Fruit fly (Drosophila melanogaster) whole organism, embryonic: ENCODE results near the gene CG7766.
A peak's percentile ranks its signal among the peaks of the same experiment; 100 is the strongest.

ENCODE experiments used
- Abd-B ChIP-seq: fragments of 200-800 bp; sonication (Bioruptor generic); optimal IDR thresholded peaks from 2 replicates; lab custom pipeline; 2018; ENCODE audit warnings: missing biosample characterization, mild to moderate bottlenecking, missing genetic modification characterization, moderate library complexity
- CG10654 ChIP-seq: fragments of 200-800 bp; sonication (Bioruptor generic); optimal IDR thresholded peaks from 2 replicates; lab custom pipeline; 2016; ENCODE audit warnings: missing biosample characterization, missing genetic modification characterization
- CG11398 ChIP-seq: fragments of 200-800 bp; sonication (Bioruptor generic); optimal IDR thresholded peaks from 2 replicates; lab custom pipeline; 2016; ENCODE audit warnings: missing biosample characterization, missing genetic modification characterization
- CG11696 ChIP-seq: fragments of 200-800 bp; sonication (Bioruptor generic); IDR thresholded peaks from 2 replicates; pipeline ENCODE4 v1.3.6; 2022; ENCODE audit warnings: missing biosample characterization, missing genetic modification characterization
- CG12391 ChIP-seq: fragments of 200-800 bp; sonication (Bioruptor generic); optimal IDR thresholded peaks from 3 replicates; lab custom pipeline; 2018; ENCODE audit warnings: missing biosample characterization, mild to moderate bottlenecking, missing genetic modification characterization, moderate library complexity
- CG13424 ChIP-seq: fragments of 200-800 bp; sonication (Bioruptor generic); optimal IDR thresholded peaks from 2 replicates; lab custom pipeline; 2019; ENCODE audit warnings: missing biosample characterization, mild to moderate bottlenecking, missing genetic modification characterization, moderate library complexity
- CG13775 ChIP-seq: fragments of 200-800 bp; sonication (Bioruptor generic); optimal IDR thresholded peaks from 3 replicates; lab custom pipeline; 2017; ENCODE audit warnings: missing biosample characterization, mild to moderate bottlenecking, missing genetic modification characterization
- CG14860 ChIP-seq: fragments of 200-800 bp; sonication (Bioruptor generic); IDR thresholded peaks from 3 replicates; pipeline ENCODE4 v1.3.6; 2022; ENCODE audit warnings: missing biosample characterization, missing genetic modification characterization; ENCODE audit not compliant: partially characterized antibody
- CG1603 ChIP-seq: fragments of 200-800 bp; sonication (Bioruptor generic); optimal IDR thresholded peaks from 2 replicates; lab custom pipeline; 2019; ENCODE audit warnings: missing biosample characterization, mild to moderate bottlenecking, missing genetic modification characterization, moderate library complexity
- CG2120 ChIP-seq: fragments of 200-800 bp; sonication (Bioruptor generic); optimal IDR thresholded peaks from 3 replicates; lab custom pipeline; 2016; ENCODE audit warnings: missing biosample characterization, missing genetic modification characterization
- CG2712 ChIP-seq: fragments of 200-800 bp; optimal IDR thresholded peaks from 3 replicates; lab custom pipeline; 2019; ENCODE audit warnings: missing biosample characterization, mild to moderate bottlenecking, missing genetic modification characterization, moderate library complexity
- CG31224 ChIP-seq: fragments of 200-800 bp; sonication (Bioruptor generic); IDR thresholded peaks from 2 replicates; pipeline ENCODE4 v1.3.6; 2022; ENCODE audit warnings: missing biosample characterization, missing genetic modification characterization
- CG31441 ChIP-seq: fragments of 200-800 bp; sonication (Bioruptor generic); IDR thresholded peaks from 2 replicates; pipeline ENCODE4 v1.3.6; 2022; ENCODE audit warnings: missing biosample characterization, missing genetic modification characterization
- CG34376 ChIP-seq: fragments of 200-800 bp; sonication (Bioruptor generic); optimal IDR thresholded peaks from 2 replicates; lab custom pipeline; 2018; ENCODE audit warnings: missing biosample characterization, mild to moderate bottlenecking, missing genetic modification characterization
- CG4424 ChIP-seq: fragments of 200-800 bp; sonication (Bioruptor generic); optimal IDR thresholded peaks from 3 replicates; lab custom pipeline; 2016; ENCODE audit warnings: missing biosample characterization, missing genetic modification characterization
- CG6683 ChIP-seq: fragments of 200-800 bp; sonication (Bioruptor generic); optimal IDR thresholded peaks from 2 replicates; lab custom pipeline; 2017; ENCODE audit warnings: missing biosample characterization, mild to moderate bottlenecking, missing genetic modification characterization, missing genetic modification reagents
- CG7963 ChIP-seq: fragments of 200-800 bp; sonication (Bioruptor generic); IDR thresholded peaks from 3 replicates; pipeline ENCODE4 v1.3.6; 2022; ENCODE audit warnings: missing biosample characterization, missing genetic modification characterization; ENCODE audit not compliant: partially characterized antibody
- CG8290 ChIP-seq, 3 experiments: fragments of 200-800 bp; sonication (Bioruptor generic); optimal IDR thresholded peaks; 2 replicates each; lab custom pipeline; 2016 to 2019; ENCODE audit warnings: missing biosample characterization in 3 of 3, missing genetic modification characterization in 3 of 3, mild to moderate bottlenecking in 2 of 3, moderate library complexity in 1 of 3
- CG9215 ChIP-seq: fragments of 200-800 bp; sonication (Bioruptor generic); IDR thresholded peaks from 2 replicates; pipeline ENCODE4 v1.3.6; 2022; ENCODE audit warnings: missing biosample characterization, missing genetic modification characterization
- CG9817 ChIP-seq: fragments of 200-800 bp; sonication (Bioruptor generic); optimal IDR thresholded peaks from 2 replicates; lab custom pipeline; 2018; ENCODE audit warnings: missing biosample characterization, mild to moderate bottlenecking, missing genetic modification characterization, moderate library complexity
- Camta ChIP-seq: fragments of 200-800 bp; sonication (Bioruptor generic); optimal IDR thresholded peaks from 2 replicates; lab custom pipeline; 2016; ENCODE audit warnings: missing biosample characterization, missing genetic modification characterization
- Ets97D ChIP-seq: fragments of 200-800 bp; sonication (Bioruptor generic); optimal IDR thresholded peaks from 3 replicates; lab custom pipeline; 2016; ENCODE audit warnings: missing biosample characterization, missing genetic modification characterization
- Fer2 ChIP-seq: fragments of 200-800 bp; sonication (Bioruptor generic); optimal IDR thresholded peaks from 2 replicates; lab custom pipeline; 2018; ENCODE audit warnings: missing biosample characterization, mild to moderate bottlenecking, missing genetic modification characterization, moderate library complexity
- Jarid2 ChIP-seq: fragments of 200-800 bp; sonication (Bioruptor generic); optimal IDR thresholded peaks from 3 replicates; lab custom pipeline; 2017; ENCODE audit warnings: mild to moderate bottlenecking, missing biosample characterization, missing genetic modification reagents, missing genetic modification characterization
- MESR4 ChIP-seq: fragments of 200-800 bp; sonication (Bioruptor generic); optimal IDR thresholded peaks from 2 replicates; lab custom pipeline; 2018; ENCODE audit warnings: missing biosample characterization, mild to moderate bottlenecking, missing genetic modification characterization, moderate library complexity
- Neu2 ChIP-seq: fragments of 200-800 bp; sonication (Bioruptor generic); optimal IDR thresholded peaks from 3 replicates; lab custom pipeline; 2016; ENCODE audit warnings: missing biosample characterization, missing genetic modification characterization, borderline replicate concordance
- Pdp1 ChIP-seq, 2 experiments: fragments of 200-800 bp; sonication (Bioruptor generic); optimal IDR thresholded peaks; 3 replicates each; lab custom pipeline; 2016; ENCODE audit warnings: missing biosample characterization in 2 of 2, missing genetic modification characterization in 2 of 2, mild to moderate bottlenecking in 1 of 2, moderate library complexity in 1 of 2
- TFAM ChIP-seq: fragments of 200-800 bp; sonication (Bioruptor generic); optimal IDR thresholded peaks from 2 replicates; lab custom pipeline; 2017; ENCODE audit warnings: missing biosample characterization, missing genetic modification characterization, inconsistent platforms
- Vsx1 ChIP-seq: fragments of 200-800 bp; sonication (Bioruptor generic); optimal IDR thresholded peaks from 2 replicates; lab custom pipeline; 2017; ENCODE audit warnings: missing biosample characterization, mild to moderate bottlenecking, missing genetic modification characterization, missing genetic modification reagents
- Xbp1 ChIP-seq: fragments of 200-800 bp; sonication (Bioruptor generic); optimal IDR thresholded peaks from 3 replicates; lab custom pipeline; 2016; ENCODE audit warnings: missing biosample characterization, mild to moderate bottlenecking, missing genetic modification characterization
- caup ChIP-seq: fragments of 200-800 bp; sonication (Bioruptor generic); optimal IDR thresholded peaks from 3 replicates; lab custom pipeline; 2017; ENCODE audit warnings: missing biosample characterization, mild to moderate bottlenecking, missing genetic modification characterization, moderate library complexity; ENCODE audit not compliant: severe bottlenecking
- chinmo ChIP-seq: fragments of 200-800 bp; sonication (Bioruptor generic); IDR thresholded peaks from 4 replicates; pipeline ENCODE4 v1.3.6; 2022; ENCODE audit warnings: missing biosample characterization, missing genetic modification characterization; ENCODE audit not compliant: partially characterized antibody
- chm ChIP-seq: fragments of 200-800 bp; sonication (Bioruptor generic); IDR thresholded peaks from 2 replicates; pipeline ENCODE4 v1.3.6; 2022; ENCODE audit warnings: missing biosample characterization, missing genetic modification characterization
- dpn ChIP-seq, 2 experiments: fragments of 200-800 bp; sonication (Bioruptor generic); optimal IDR thresholded peaks; 3 replicates each; lab custom pipeline; 2016; ENCODE audit warnings: missing biosample characterization in 2 of 2, missing genetic modification characterization in 2 of 2
- dysf ChIP-seq: fragments of 200-800 bp; sonication (Bioruptor generic); IDR thresholded peaks from 3 replicates; pipeline ENCODE4 v1.3.6; 2022; ENCODE audit warnings: missing biosample characterization, missing genetic modification characterization
- esg ChIP-seq: fragments of 200-800 bp; sonication (Bioruptor generic); conservative IDR thresholded peaks from 2 replicates; pipeline ENCODE4 v1.3.6; 2022; ENCODE audit warnings: missing biosample characterization, missing genetic modification characterization
- eve ChIP-seq, 2 experiments: fragments of >200 bp; optimal IDR thresholded peaks; 2 replicates each; lab custom pipeline; 2017; ENCODE audit warnings: missing biosample characterization in 2 of 2, missing genetic modification characterization in 2 of 2
- fd102C ChIP-seq: fragments of 200-800 bp; sonication (Bioruptor generic); optimal IDR thresholded peaks from 2 replicates; lab custom pipeline; 2018; ENCODE audit warnings: missing biosample characterization, mild to moderate bottlenecking, missing genetic modification characterization, moderate library complexity
- fd3F ChIP-seq: fragments of 200-800 bp; sonication (Bioruptor generic); optimal IDR thresholded peaks from 2 replicates; lab custom pipeline; 2018; ENCODE audit warnings: missing biosample characterization, mild to moderate bottlenecking, missing genetic modification characterization, moderate library complexity
- inv ChIP-seq: fragments of 200-800 bp; sonication (Bioruptor generic); IDR thresholded peaks from 2 replicates; pipeline ENCODE4 v1.3.6; 2022; ENCODE audit warnings: missing biosample characterization, missing genetic modification characterization; ENCODE audit not compliant: partially characterized antibody
- knrl ChIP-seq: fragments of 200-800 bp; sonication (Bioruptor generic); IDR thresholded peaks from 3 replicates; pipeline ENCODE4 v1.3.6; 2022; ENCODE audit warnings: missing biosample characterization, missing genetic modification characterization; ENCODE audit not compliant: partially characterized antibody
- mam ChIP-seq: fragments of 200-800 bp; sonication (Bioruptor generic); optimal IDR thresholded peaks from 3 replicates; lab custom pipeline; 2016; ENCODE audit warnings: missing biosample characterization, missing genetic modification characterization
- row ChIP-seq: fragments of 200-800 bp; sonication (Bioruptor generic); IDR thresholded peaks from 3 replicates; pipeline ENCODE4 v1.3.6; 2022; ENCODE audit warnings: missing biosample characterization, missing genetic modification characterization
- sens ChIP-seq: fragments of 200-800 bp; sonication (Bioruptor generic); peaks from one replicate; lab custom pipeline; 2016; ENCODE audit warnings: missing biosample characterization, missing genetic modification characterization
- tup ChIP-seq: fragments of 200-800 bp; sonication (Bioruptor generic); optimal IDR thresholded peaks from 2 replicates; lab custom pipeline; 2016; ENCODE audit warnings: missing biosample characterization, mild to moderate bottlenecking, missing genetic modification characterization, moderate library complexity

Gene CG7766

dm6 chrX:9106775-9107283, 3.3 kb upstream of the CG7766 start, which contains the start of gene Arfrp1 (continued):
- TF ChIP-seq CG2712 (tag; lab: Kevin White, UChicago) = peak; percentile 25
- peak; percentile 6 for TF ChIP-seq CG4424 (GFP tag; lab: Kevin White, UChicago)
- peak; percentile 12 for TF ChIP-seq CG1603 (tag; lab: Kevin White, UChicago)
- TF ChIP-seq Fer2 (tag; lab: Kevin White, UChicago) = peak; percentile 6
- no peak for TF ChIP-seq CG10654 (GFP tag; lab: Kevin White, UChicago)
- peak; percentile 40 for TF ChIP-seq Xbp1 (GFP tag; lab: Kevin White, UChicago)
- no peak for TF ChIP-seq fd3F (GFP tag; lab: Kevin White, UChicago)
- TF ChIP-seq CG8290 (GFP tag; optimal IDR thresholded peaks at IDR 0.05; lab: Kevin White, UChicago) = peak; percentile 66
- TF ChIP-seq CG8290 (tag; optimal IDR thresholded peaks at IDR 0.05; lab: Kevin White, UChicago) = peak in 1 of 2 experiments; percentile 39
- no peak for TF ChIP-seq tup (GFP tag; lab: Kevin White, UChicago)
- TF ChIP-seq dpn (GFP tag; optimal IDR thresholded peaks at IDR 0.05; lab: Kevin White, UChicago) = peak; percentile 6 to 47
- TF ChIP-seq CG6683 (GFP tag; lab: Kevin White, UChicago) = no peak
- no peak for TF ChIP-seq CG31441 (GFP tag; lab: Robert Waterston, UW)
- peak; percentile 23 for TF ChIP-seq Ets97D (GFP tag; lab: Kevin White, UChicago)
- TF ChIP-seq CG11398 (GFP tag; lab: Kevin White, UChicago) = no peak
- no peak for TF ChIP-seq eve (GFP tag; optimal IDR thresholded peaks at IDR 0.05; lab: Kevin White, UChicago)
- peak; percentile 10 for TF ChIP-seq CG34376 (GFP tag; lab: Kevin White, UChicago)
- peak; percentile 86 for TF ChIP-seq sens (GFP tag; lab: Kevin White, UChicago)
- TF ChIP-seq CG13775 (GFP tag; lab: Kevin White, UChicago) = peak; percentile 6
- TF ChIP-seq knrl = peak; percentile 80
- TF ChIP-seq CG12391 (tag; lab: Kevin White, UChicago) = peak; percentile 34
- no peak for TF ChIP-seq CG11696 (GFP tag; lab: Robert Waterston, UW)
- peak; percentile 21 for TF ChIP-seq Camta
- TF ChIP-seq caup (GFP tag; lab: Kevin White, UChicago) = no peak
- peak; percentile 75 for TF ChIP-seq row
- TF ChIP-seq dysf (GFP tag; lab: Robert Waterston, UW) = 0 out of 3 replicates have a peak, but pooled peaks have one; percentile 22
- TF ChIP-seq CG2120 (GFP tag; lab: Kevin White, UChicago) = peak; percentile 48
- peak; percentile 64; the same call in 2 of the 3 replicates for TF ChIP-seq CG7963 (GFP tag; lab: Robert Waterston, UW)
- no peak for TF ChIP-seq chm (GFP tag; lab: Robert Waterston, UW)
- no peak for TF ChIP-seq Neu2 (GFP tag; lab: Kevin White, UChicago)
- peak; percentile 21 for TF ChIP-seq CG9817 (tag; lab: Kevin White, UChicago)
- peak; percentile 15 to 26 for TF ChIP-seq Pdp1 (GFP tag; optimal IDR thresholded peaks at IDR 0.05; lab: Kevin White, UChicago)
- TF ChIP-seq CG13424 (tag; lab: Kevin White, UChicago) = peak; percentile 32
- TF ChIP-seq fd102C = no peak
- peak; percentile 71 for TF ChIP-seq MESR4 (GFP tag; lab: Kevin White, UChicago)
- TF ChIP-seq CG9215 (GFP tag; lab: Robert Waterston, UW) = 0 out of 2 replicates have a peak, but pooled peaks have one; percentile 29
- TF ChIP-seq TFAM (GFP tag; lab: Kevin White, UChicago) = no peak
- no peak for TF ChIP-seq CG31224 (GFP tag; lab: Robert Waterston, UW)
- 0 out of 4 replicates have a peak, but pooled peaks have one; percentile 72 for TF ChIP-seq chinmo (GFP tag; lab: Robert Waterston, UW)
- TF ChIP-seq Vsx1 (GFP tag; lab: Kevin White, UChicago) = no peak
- 0 out of 2 replicates have a peak, but pooled peaks have one; percentile 18 for TF ChIP-seq esg (GFP tag; lab: Robert Waterston, UW)
- TF ChIP-seq inv (GFP tag; lab: Robert Waterston, UW) = peak; percentile 75
- TF ChIP-seq CG14860 (GFP tag; lab: Robert Waterston, UW) = peak; percentile 77
- peak; percentile 17 for TF ChIP-seq mam
- TF ChIP-seq Abd-B (GFP tag; lab: Kevin White, UChicago) = peak; percentile 51
- TF ChIP-seq Jarid2 (GFP tag; lab: Kevin White, UChicago) = no peak
